Worm (Caenorhabditis elegans) whole organism, L1 larva: Measurements from ENCODE around the gene K07H8.9.

ENCODE experiments used
- C16A3.4 ChIP-seq: fragments of 150-350 bp; optimal IDR thresholded peaks from 2 replicates; lab custom pipeline; 2014; ENCODE audit warnings: missing biosample characterization, missing genetic modification characterization
- F16B12.6 ChIP-seq: fragments of 150-350 bp; optimal IDR thresholded peaks from 2 replicates; lab custom pipeline; 2014; ENCODE audit warnings: missing biosample characterization, missing genetic modification characterization
- ama-1 ChIP-seq: fragments of 150-350 bp; optimal IDR thresholded peaks from 2 replicates; lab custom pipeline; 2014
- blmp-1 ChIP-seq: fragments of 150-350 bp; optimal IDR thresholded peaks from 2 replicates; lab custom pipeline; 2014; ENCODE audit warnings: missing biosample characterization, missing genetic modification characterization
- ceh-82 ChIP-seq, 3 experiments: fragments of 150-350 bp in 1 of 3; sonication (generic microtip) in 2 of 3; optimal IDR thresholded peaks; 2 replicates each; lab custom pipeline; 2014 to 2017; ENCODE audit warnings: missing biosample characterization in 3 of 3, missing genetic modification characterization in 3 of 3
- ceh-90 ChIP-seq: sonication (generic microtip); optimal IDR thresholded peaks from 2 replicates; lab custom pipeline; 2016; ENCODE audit warnings: missing genetic modification characterization, missing compliant biosample characterization
- dpl-1 ChIP-seq, 3 experiments: fragments of 150-350 bp in 2 of 3; sonication (generic microtip) in 1 of 3; optimal IDR thresholded peaks; 2 replicates each; lab custom pipeline; 2014 to 2017; ENCODE audit warnings: missing biosample characterization in 3 of 3, missing genetic modification characterization in 3 of 3, missing genetic modification reagents in 3 of 3
- dsc-1 ChIP-seq: sonication (generic microtip); optimal IDR thresholded peaks from 2 replicates; lab custom pipeline; 2016; ENCODE audit warnings: mild to moderate bottlenecking, missing genetic modification characterization, missing compliant biosample characterization
- efl-1 ChIP-seq, 4 experiments: fragments of 150-350 bp; optimal IDR thresholded peaks in 3 of 4; peaks in 1 of 4; 1 replicate in 1 of 4; 2 replicates in 3 of 4; lab custom pipeline; 2014; ENCODE audit warnings: missing biosample characterization in 2 of 4, missing genetic modification characterization in 2 of 4, missing genetic modification reagents in 2 of 4
- elt-2 ChIP-seq: sonication (generic microtip); optimal IDR thresholded peaks from 2 replicates; lab custom pipeline; 2016; ENCODE audit warnings: missing genetic modification characterization, mild to moderate bottlenecking, inconsistent platforms, missing compliant biosample characterization, missing genetic modification reagents
- elt-3 ChIP-seq, 6 experiments: fragments of 150-350 bp in 1 of 6; sonication (generic microtip); optimal IDR thresholded peaks; 2 replicates each; lab custom pipeline; 2017 to 2018; ENCODE audit warnings: missing biosample characterization in 6 of 6, missing genetic modification characterization in 6 of 6, inconsistent platforms in 1 of 6
- fkh-10 ChIP-seq: sonication (generic microtip); optimal IDR thresholded peaks from 2 replicates; lab custom pipeline; 2017; ENCODE audit warnings: missing biosample characterization, missing genetic modification reagents, missing genetic modification characterization
- fkh-4 ChIP-seq: sonication (generic microtip); optimal IDR thresholded peaks from 2 replicates; lab custom pipeline; 2016; ENCODE audit warnings: missing compliant biosample characterization, missing genetic modification characterization, borderline replicate concordance
- hlh-4 ChIP-seq: sonication (generic microtip); optimal IDR thresholded peaks from 2 replicates; lab custom pipeline; 2016; ENCODE audit warnings: mild to moderate bottlenecking, missing genetic modification characterization, missing compliant biosample characterization
- hpl-2 ChIP-seq: fragments of 150-350 bp; optimal IDR thresholded peaks from 2 replicates; lab custom pipeline; 2014; ENCODE audit warnings: missing biosample characterization, missing genetic modification reagents, missing genetic modification characterization
- irx-1 ChIP-seq: sonication (generic microtip); optimal IDR thresholded peaks from 2 replicates; lab custom pipeline; 2016; ENCODE audit warnings: missing genetic modification characterization, missing compliant biosample characterization
- isw-1 ChIP-seq: fragments of 200-800 bp; sonication (Bioruptor generic); IDR thresholded peaks from 2 replicates; pipeline ENCODE4 v1.3.6; 2022; ENCODE audit warnings: missing genetic modification characterization, missing compliant biosample characterization
- jun-1 ChIP-seq: fragments of 150-350 bp; optimal IDR thresholded peaks from 2 replicates; lab custom pipeline; 2014; ENCODE audit warnings: missing biosample characterization, missing genetic modification reagents, missing genetic modification characterization
- lin-15B ChIP-seq: fragments of 150-350 bp; sonication (generic microtip); optimal IDR thresholded peaks from 3 replicates; lab custom pipeline; 2014; ENCODE audit warnings: missing biosample characterization, missing genetic modification characterization
- lin-35 ChIP-seq, 2 experiments: fragments of 150-350 bp; optimal IDR thresholded peaks; 2 replicates each; lab custom pipeline; 2014; ENCODE audit warnings: missing biosample characterization in 2 of 2, missing genetic modification characterization in 2 of 2, missing genetic modification reagents in 2 of 2
- lin-39 ChIP-seq: fragments of 150-350 bp; optimal IDR thresholded peaks from 2 replicates; lab custom pipeline; 2014; ENCODE audit warnings: missing biosample characterization, missing genetic modification reagents, missing genetic modification characterization
- lsy-2 ChIP-seq, 2 experiments: fragments of 150-350 bp; optimal IDR thresholded peaks; 2 replicates each; lab custom pipeline; 2014; ENCODE audit warnings: missing biosample characterization in 2 of 2, missing genetic modification characterization in 2 of 2
- mdl-1 ChIP-seq, 2 experiments: fragments of 150-350 bp; optimal IDR thresholded peaks; 2 replicates each; lab custom pipeline; 2014 to 2017; ENCODE audit warnings: missing biosample characterization in 2 of 2, missing genetic modification characterization in 2 of 2, inconsistent platforms in 1 of 2
- mef-2 ChIP-seq: fragments of 150-350 bp; optimal IDR thresholded peaks from 2 replicates; lab custom pipeline; 2014; ENCODE audit warnings: missing biosample characterization, missing genetic modification characterization
- mep-1 ChIP-seq: fragments of 150-350 bp; optimal IDR thresholded peaks from 2 replicates; lab custom pipeline; 2014; ENCODE audit warnings: missing biosample characterization, missing genetic modification characterization
- nhr-20 ChIP-seq: sonication (generic microtip); optimal IDR thresholded peaks from 2 replicates; lab custom pipeline; 2016; ENCODE audit warnings: mild to moderate bottlenecking, missing genetic modification characterization, missing compliant biosample characterization
- nhr-47 ChIP-seq: sonication (generic microtip); optimal IDR thresholded peaks from 2 replicates; lab custom pipeline; 2016; ENCODE audit warnings: mild to moderate bottlenecking, missing genetic modification characterization, moderate library complexity, missing compliant biosample characterization
- nhr-71 ChIP-seq: sonication (generic microtip); optimal IDR thresholded peaks from 2 replicates; lab custom pipeline; 2016; ENCODE audit warnings: mild to moderate bottlenecking, missing genetic modification characterization, moderate library complexity, missing compliant biosample characterization
- nhr-76 ChIP-seq: sonication (generic microtip); optimal IDR thresholded peaks from 2 replicates; lab custom pipeline; 2017; ENCODE audit warnings: missing biosample characterization, missing genetic modification characterization
- nhr-85 ChIP-seq: sonication (generic microtip); peaks from one replicate; lab custom pipeline; 2016; ENCODE audit warnings: missing genetic modification characterization, inconsistent platforms, missing compliant biosample characterization
- nhr-90 ChIP-seq: sonication (generic microtip); optimal IDR thresholded peaks from 2 replicates; lab custom pipeline; 2016; ENCODE audit warnings: mild to moderate bottlenecking, missing genetic modification characterization, missing compliant biosample characterization; ENCODE audit not compliant: poor library complexity
- pqm-1 ChIP-seq: sonication (generic microtip); optimal IDR thresholded peaks from 3 replicates; lab custom pipeline; 2017; ENCODE audit warnings: missing biosample characterization, missing genetic modification characterization
- rnt-1 ChIP-seq: sonication (generic microtip); optimal IDR thresholded peaks from 2 replicates; lab custom pipeline; 2016; ENCODE audit warnings: mild to moderate bottlenecking, missing genetic modification characterization, moderate library complexity, missing compliant biosample characterization
- skn-1 ChIP-seq: fragments of 150-350 bp; optimal IDR thresholded peaks from 2 replicates; lab custom pipeline; 2014; ENCODE audit warnings: missing biosample characterization, missing genetic modification characterization
- snpc-4 ChIP-seq: fragments of 150-350 bp; optimal IDR thresholded peaks from 2 replicates; lab custom pipeline; 2014; ENCODE audit warnings: missing biosample characterization, missing genetic modification characterization
- snu-23 ChIP-seq: sonication (generic microtip); optimal IDR thresholded peaks from 2 replicates; lab custom pipeline; 2016; ENCODE audit warnings: missing genetic modification characterization, missing compliant biosample characterization
- sup-37 ChIP-seq: fragments of 200-800 bp; sonication (Bioruptor generic); optimal IDR thresholded peaks from 2 replicates; lab custom pipeline; 2018; ENCODE audit warnings: mild to moderate bottlenecking, missing genetic modification characterization, missing compliant biosample characterization
- swsn-7 ChIP-seq: sonication (generic microtip); optimal IDR thresholded peaks from 2 replicates; lab custom pipeline; 2016; ENCODE audit warnings: missing genetic modification characterization, missing compliant biosample characterization
- tbx-2 ChIP-seq: sonication (generic microtip); optimal IDR thresholded peaks from 2 replicates; lab custom pipeline; 2016; ENCODE audit warnings: missing genetic modification characterization, missing compliant biosample characterization
- tlp-1 ChIP-seq: fragments of 150-350 bp; optimal IDR thresholded peaks from 2 replicates; lab custom pipeline; 2014; ENCODE audit warnings: missing biosample characterization, missing genetic modification characterization
- unc-86 ChIP-seq: sonication (generic microtip); optimal IDR thresholded peaks from 2 replicates; lab custom pipeline; 2016; ENCODE audit warnings: missing genetic modification characterization, missing compliant biosample characterization
- xbp-1 ChIP-seq: sonication (generic microtip); optimal IDR thresholded peaks from 2 replicates; lab custom pipeline; 2016; ENCODE audit warnings: missing genetic modification characterization, missing compliant biosample characterization

The K07H8.9 gene

DNA sequence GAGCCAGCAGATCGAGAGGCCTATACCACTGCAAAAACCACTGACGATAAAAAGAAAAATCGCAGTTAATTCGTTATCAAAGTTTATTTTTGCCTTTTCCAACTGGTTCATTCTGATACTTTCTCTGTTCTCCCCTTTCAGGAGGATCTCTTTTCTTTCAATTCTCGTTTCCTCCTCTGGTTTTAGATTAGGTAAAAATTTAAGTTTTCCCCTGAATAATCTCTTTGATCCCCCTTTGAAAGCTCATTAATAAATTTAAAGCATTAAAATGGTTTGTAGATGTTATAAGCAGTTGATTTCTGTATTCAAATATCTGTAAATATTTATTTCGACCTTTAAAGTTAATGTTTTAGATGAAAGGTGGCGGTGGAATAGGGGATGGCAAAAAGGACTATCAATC lies 5.0 kb upstream of the K07H8.9 start, which contains the start of gene K07H8.2:
Gene K07H8.2, plus strand, starts transcription at position 301 of the 400 bp plus-strand sequence.
- TF ChIP-seq fkh-4 (tag; lab: Kevin White, UChicago) (no peak), mdl-1 (tag; optimal IDR thresholded peaks at IDR 0.05; lab: Kevin White, UChicago) (no peak)

DNA sequence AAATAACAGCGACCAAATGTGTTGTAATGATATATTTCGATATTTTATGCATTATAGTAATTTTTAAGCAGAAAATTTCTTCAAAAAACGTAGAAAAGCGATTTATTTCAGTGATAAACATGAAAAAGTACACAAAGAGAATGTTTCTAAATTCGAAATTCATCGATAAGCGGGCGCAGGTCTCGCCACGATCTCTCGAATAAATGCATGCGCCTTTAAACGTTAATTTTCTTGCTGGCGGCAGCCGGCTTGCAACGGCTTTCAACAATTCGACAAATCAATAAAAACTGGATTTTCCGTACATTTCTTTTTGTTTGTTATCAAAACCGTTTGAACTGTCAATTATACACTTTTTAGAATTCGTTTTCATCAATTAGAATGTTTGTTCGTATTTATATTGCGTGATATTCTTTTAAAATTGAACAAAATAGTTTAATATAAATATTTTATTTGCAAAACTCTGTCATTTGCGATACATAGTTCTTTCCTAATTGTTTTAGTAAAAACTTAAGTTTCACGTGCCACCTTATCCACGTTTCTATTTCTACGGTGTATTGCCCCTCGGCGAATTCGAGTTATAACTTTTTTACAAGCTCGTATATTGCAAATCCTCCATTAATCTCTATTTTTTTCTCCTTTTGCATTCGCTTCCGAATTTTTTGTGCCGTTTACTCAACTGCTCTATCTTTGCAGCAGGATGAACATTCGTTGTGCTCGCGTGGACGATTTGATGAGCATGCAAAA lies 3.5 kb upstream of the K07H8.9 start, which contains the start of gene daf-31:
Gene daf-31, plus strand, starts transcription at position 694 of the 744 bp plus-strand sequence.
- TF ChIP-seq nhr-90 (tag; lab: Kevin White, UChicago) (peak; percentile 6), snpc-4 (peak; percentile 14), nhr-20 (tag; lab: Kevin White, UChicago) (peak; percentile 61), irx-1 (tag; lab: Kevin White, UChicago) (peak; percentile 33), ceh-90 (tag; lab: Kevin White, UChicago) (no peak), sup-37 (GFP tag; lab: Kevin White, UChicago) (no peak), dsc-1 (peak; percentile 35), rnt-1 (peak; percentile 39), fkh-10 (no peak), blmp-1 (peak; percentile 69), F16B12.6 (tag; lab: Kevin White, UChicago) (peak; percentile 34), swsn-7 (peak; percentile 50), xbp-1 (tag; lab: Kevin White, UChicago) (peak; percentile 39), nhr-71 (peak; percentile 53), tlp-1 (tag; lab: Kevin White, UChicago) (no peak), ceh-82 (tag; optimal IDR thresholded peaks at IDR 0.05; lab: Kevin White, UChicago) (peak in 2 of 3 experiments; percentile 36 to 72), mdl-1 (tag; optimal IDR thresholded peaks at IDR 0.05; lab: Kevin White, UChicago) (peak in 1 of 2 experiments; percentile 20), isw-1 (peak; percentile 50), unc-86 (no peak), nhr-47 (tag; lab: Kevin White, UChicago) (peak; percentile 45), lin-39 (no peak), mef-2 (tag; lab: Kevin White, UChicago) (no peak), efl-1 (optimal IDR thresholded peaks at IDR 0.05; lab: Kevin White, UChicago) (peak; percentile 72 to 73), efl-1 (GFP tag; optimal IDR thresholded peaks at IDR 0.05 in 1 of 2; lab: Kevin White, UChicago) (peak; percentile 68 to 96), ama-1 (no peak), nhr-85 (no peak), nhr-76 (tag; lab: Kevin White, UChicago) (no peak), snu-23 (GFP tag; lab: Kevin White, UChicago) (peak; percentile 65), skn-1 (tag; lab: Kevin White, UChicago) (peak; percentile 2), C16A3.4 (tag; lab: Kevin White, UChicago) (peak; percentile 60), dpl-1 (GFP tag; optimal IDR thresholded peaks at IDR 0.05; lab: Kevin White, UChicago) (peak; percentile 50 to 78 (median 64)), mep-1 (tag; lab: Kevin White, UChicago) (peak; percentile 69), lin-35 (GFP tag; optimal IDR thresholded peaks at IDR 0.05; lab: Kevin White, UChicago) (peak; percentile 71 to 83), elt-2 (tag; lab: Kevin White, UChicago) (no peak), lsy-2 (tag; optimal IDR thresholded peaks at IDR 0.05; lab: Kevin White, UChicago) (peak; percentile 64 to 86), jun-1 (tag; lab: Kevin White, UChicago) (peak; percentile 5), elt-3 (tag; optimal IDR thresholded peaks at IDR 0.05; lab: Kevin White, UChicago) (peak in 1 of 6 experiments; percentile 57), hpl-2 (GFP tag; lab: Kevin White, UChicago) (no peak), hlh-4 (tag; lab: Kevin White, UChicago) (no peak), lin-15B (tag; lab: Kevin White, UChicago) (peak; percentile 18), tbx-2 (tag; lab: Kevin White, UChicago) (peak; percentile 18), pqm-1 (tag; lab: Kevin White, UChicago) (no peak)
